Worm (Caenorhabditis elegans) whole organism, young adult: ENCODE data around the gene pkn-1.

ENCODE experiments used
- B0261.1 ChIP-seq: sonication (generic microtip); optimal IDR thresholded peaks from 2 replicates; lab custom pipeline; 2016; ENCODE audit warnings: mild to moderate bottlenecking, missing genetic modification characterization, moderate library complexity, missing compliant biosample characterization
- C17E4.6 ChIP-seq: fragments of 200-800 bp; sonication (Bioruptor generic); IDR thresholded peaks from 2 replicates; pipeline ENCODE4 v1.3.6; 2022; ENCODE audit warnings: missing genetic modification reagents, missing genetic modification characterization, missing compliant biosample characterization
- F23B12.7 ChIP-seq: sonication (generic microtip); optimal IDR thresholded peaks from 2 replicates; lab custom pipeline; 2017; ENCODE audit warnings: missing genetic modification characterization, mild to moderate bottlenecking, missing compliant biosample characterization, antibody characterized with exemption, moderate library complexity; ENCODE audit not compliant: insufficient read depth
- F33H1.4 ChIP-seq: fragments of 200-800 bp; sonication (Bioruptor generic); IDR thresholded peaks from 2 replicates; pipeline ENCODE4 v1.3.6; 2022; ENCODE audit warnings: missing genetic modification reagents, missing genetic modification characterization, missing compliant biosample characterization
- F37B4.10 ChIP-seq: fragments of 200-800 bp; sonication (Bioruptor generic); IDR thresholded peaks from 2 replicates; pipeline ENCODE4 v1.3.6; 2022; ENCODE audit warnings: missing genetic modification characterization, missing compliant biosample characterization
- F49E8.2 ChIP-seq: sonication (generic microtip); optimal IDR thresholded peaks from 3 replicates; lab custom pipeline; 2017; ENCODE audit warnings: missing genetic modification characterization, mild to moderate bottlenecking, missing compliant biosample characterization, antibody characterized with exemption, moderate library complexity; ENCODE audit not compliant: insufficient read depth
- T07F8.4 ChIP-seq: sonication (generic microtip); optimal IDR thresholded peaks from 2 replicates; lab custom pipeline; 2016; ENCODE audit warnings: mild to moderate bottlenecking, missing genetic modification characterization, moderate library complexity, missing compliant biosample characterization
- Y53F4B.3 ChIP-seq: fragments of 200-800 bp; sonication (Bioruptor generic); IDR thresholded peaks from 2 replicates; pipeline ENCODE4 v1.3.6; 2022; ENCODE audit warnings: missing genetic modification reagents, missing genetic modification characterization, missing compliant biosample characterization
- bed-2 ChIP-seq: fragments of 200-800 bp; sonication (Bioruptor generic); IDR thresholded peaks from 2 replicates; pipeline ENCODE4 v1.3.6; 2022; ENCODE audit warnings: missing genetic modification reagents, missing genetic modification characterization, missing compliant biosample characterization
- cebp-1 ChIP-seq, 2 experiments: fragments of 200-800 bp in 1 of 2; sonication (Bioruptor generic) in 1 of 2; sonication (generic microtip) in 1 of 2; IDR thresholded peaks in 1 of 2; optimal IDR thresholded peaks in 1 of 2; 2 replicates each; pipeline versions ENCODE4 v1.3.6 to Lab custom; 2017 to 2022; ENCODE audit warnings: missing compliant biosample characterization in 2 of 2, missing genetic modification characterization in 2 of 2, mild to moderate bottlenecking in 1 of 2, missing genetic modification reagents in 1 of 2, moderate library complexity in 1 of 2
- egrh-3 ChIP-seq: fragments of 200-800 bp; sonication (Bioruptor generic); IDR thresholded peaks from 2 replicates; pipeline ENCODE4 v1.3.6; 2022; ENCODE audit warnings: missing genetic modification reagents, missing genetic modification characterization, missing compliant biosample characterization
- fkh-3 ChIP-seq: sonication (generic microtip); optimal IDR thresholded peaks from 2 replicates; lab custom pipeline; 2016; ENCODE audit warnings: mild to moderate bottlenecking, missing genetic modification characterization, missing compliant biosample characterization
- gei-17 ChIP-seq: fragments of 200-800 bp; sonication (Bioruptor generic); optimal IDR thresholded peaks from 2 replicates; lab custom pipeline; 2018; ENCODE audit warnings: mild to moderate bottlenecking, missing genetic modification characterization, missing compliant biosample characterization
- hmg-20 ChIP-seq: fragments of 200-800 bp; sonication (Bioruptor generic); IDR thresholded peaks from 2 replicates; pipeline ENCODE4 v1.3.6; 2022; ENCODE audit warnings: missing genetic modification reagents, missing genetic modification characterization, missing compliant biosample characterization
- lir-1 ChIP-seq: fragments of 200-800 bp; sonication (Bioruptor generic); conservative IDR thresholded peaks from 2 replicates; pipeline ENCODE4 v1.3.6; 2022; ENCODE audit warnings: missing genetic modification reagents, missing genetic modification characterization, missing compliant biosample characterization
- madf-3 ChIP-seq: fragments of 200-800 bp; sonication (Bioruptor generic); IDR thresholded peaks from 2 replicates; pipeline ENCODE4 v1.3.6; 2022; ENCODE audit warnings: missing genetic modification reagents, missing genetic modification characterization, missing compliant biosample characterization
- madf-6 ChIP-seq: fragments of 200-800 bp; sonication (Bioruptor generic); IDR thresholded peaks from 2 replicates; pipeline ENCODE4 v1.3.6; 2022; ENCODE audit warnings: missing genetic modification reagents, missing genetic modification characterization, missing compliant biosample characterization
- mxl-1 ChIP-seq: sonication (generic microtip); optimal IDR thresholded peaks from 2 replicates; lab custom pipeline; 2016; ENCODE audit warnings: missing genetic modification characterization, missing compliant biosample characterization
- nfyb-1 ChIP-seq: fragments of 200-800 bp; sonication (Bioruptor generic); IDR thresholded peaks from 2 replicates; pipeline ENCODE4 v1.3.6; 2022; ENCODE audit warnings: missing genetic modification reagents, missing genetic modification characterization, missing compliant biosample characterization
- nhr-179 ChIP-seq: sonication (generic microtip); optimal IDR thresholded peaks from 2 replicates; lab custom pipeline; 2016; ENCODE audit warnings: mild to moderate bottlenecking, missing genetic modification characterization, missing compliant biosample characterization
- pbrm-1 ChIP-seq: fragments of 200-800 bp; sonication (Bioruptor generic); IDR thresholded peaks from 2 replicates; pipeline ENCODE4 v1.3.6; 2022; ENCODE audit warnings: missing genetic modification reagents, missing genetic modification characterization, missing compliant biosample characterization
- pha-4 ChIP-seq: fragments of 150-350 bp; sonication (generic microtip); optimal IDR thresholded peaks from 2 replicates; lab custom pipeline; 2014; ENCODE audit warnings: missing biosample characterization, missing genetic modification reagents, missing genetic modification characterization
- repo-1 ChIP-seq: sonication (generic microtip); optimal IDR thresholded peaks from 2 replicates; lab custom pipeline; 2017; ENCODE audit warnings: mild to moderate bottlenecking, missing genetic modification characterization, missing compliant biosample characterization
- somi-1 ChIP-seq: fragments of 200-800 bp; sonication (Bioruptor generic); optimal IDR thresholded peaks from 2 replicates; lab custom pipeline; 2018; ENCODE audit warnings: mild to moderate bottlenecking, missing genetic modification characterization, missing compliant biosample characterization
- tlf-1 ChIP-seq: fragments of 200-800 bp; sonication (Bioruptor generic); optimal IDR thresholded peaks from 2 replicates; lab custom pipeline; 2018; ENCODE audit warnings: mild to moderate bottlenecking, missing genetic modification characterization, missing compliant biosample characterization
- unc-130 ChIP-seq: sonication (generic microtip); optimal IDR thresholded peaks from 2 replicates; lab custom pipeline; 2016; ENCODE audit warnings: missing genetic modification reagents, missing genetic modification characterization, missing compliant biosample characterization
- zfh-2 ChIP-seq: fragments of 200-800 bp; sonication (Bioruptor generic); conservative IDR thresholded peaks from 2 replicates; pipeline ENCODE4 v1.3.6; 2022; ENCODE audit warnings: missing genetic modification reagents, missing genetic modification characterization, missing compliant biosample characterization
- zim-3 ChIP-seq: sonication (generic microtip); optimal IDR thresholded peaks from 2 replicates; lab custom pipeline; 2017; ENCODE audit warnings: mild to moderate bottlenecking, missing genetic modification characterization, moderate library complexity, missing compliant biosample characterization
- ztf-22 ChIP-seq: fragments of 200-800 bp; sonication (Bioruptor generic); optimal IDR thresholded peaks from 2 replicates; lab custom pipeline; 2018; ENCODE audit warnings: mild to moderate bottlenecking, missing genetic modification characterization, moderate library complexity, missing compliant biosample characterization
- ztf-6 ChIP-seq: fragments of 200-800 bp; sonication (Bioruptor generic); IDR thresholded peaks from 2 replicates; pipeline ENCODE4 v1.3.6; 2022; ENCODE audit warnings: missing genetic modification reagents, missing genetic modification characterization, missing compliant biosample characterization

pkn-1 gene

ce11 chrX:10422714-10423113 is 25.7 kb downstream of the pkn-1 start:
- TF ChIP-seq madf-6 (GFP tag; lab: Robert Waterston, UW) (no peak), T07F8.4 (tag; lab: Kevin White, UChicago) (no peak), tlf-1 (no peak), C17E4.6 (no peak)
- TF ChIP-seq, all 124 proteins: peak for 0

ce11 chrX:10424744-10425143 is 27.7 kb downstream of the pkn-1 start:
- TF ChIP-seq F37B4.10 (GFP tag; lab: Robert Waterston, UW) (no peak), madf-6 (GFP tag; lab: Robert Waterston, UW) (no peak), zfh-2 (GFP tag; lab: Robert Waterston, UW) (peak; percentile 63), pbrm-1 (GFP tag; lab: Robert Waterston, UW) (no peak), F33H1.4 (GFP tag; lab: Robert Waterston, UW) (no peak), somi-1 (GFP tag; lab: Kevin White, UChicago) (no peak)

ce11 chrX:10428109-10428508 is 31.1 kb downstream of the pkn-1 start:
- TF ChIP-seq cebp-1 (GFP tag; IDR thresholded peaks at IDR 0.05; lab: Robert Waterston, UW) (peak; percentile 58; the same call in 1 of the 2 replicates), cebp-1 (tag; optimal IDR thresholded peaks at IDR 0.05; lab: Kevin White, UChicago) (peak; percentile 90), mxl-1 (tag; lab: Kevin White, UChicago) (no peak)

- TF ChIP-seq madf-6 (GFP tag; lab: Robert Waterston, UW) (no peak), unc-130 (GFP tag; lab: Kevin White, UChicago) (no peak)
These were observed 31.5 kb downstream of the pkn-1 start, which contains the start of gene mig-15 for ce11 chrX:10428557-10428956. Gene mig-15 (minus strand): TSS chrX:10428657.

- TF ChIP-seq repo-1 (tag; lab: Kevin White, UChicago) (no peak), nhr-179 (tag; lab: Kevin White, UChicago) (no peak), nfyb-1 (GFP tag; lab: Robert Waterston, UW) (no peak), egrh-3 (GFP tag; lab: Robert Waterston, UW) (no peak), F49E8.2 (tag; lab: Kevin White, UChicago) (no peak), ztf-6 (GFP tag; lab: Robert Waterston, UW) (no peak), B0261.1 (tag; lab: Kevin White, UChicago) (no peak), lir-1 (GFP tag; lab: Robert Waterston, UW) (no peak), ztf-22 (GFP tag; lab: Kevin White, UChicago) (no peak), F23B12.7 (tag; lab: Kevin White, UChicago) (no peak), zim-3 (tag; lab: Kevin White, UChicago) (no peak), pha-4 (no peak), bed-2 (GFP tag; lab: Robert Waterston, UW) (no peak), hmg-20 (GFP tag; lab: Robert Waterston, UW) (no peak), gei-17 (GFP tag; lab: Kevin White, UChicago) (no peak), fkh-3 (no peak), Y53F4B.3 (GFP tag; lab: Robert Waterston, UW) (no peak), mxl-1 (tag; lab: Kevin White, UChicago) (no peak), madf-3 (GFP tag; lab: Robert Waterston, UW) (no peak)
These were observed 32.2 kb downstream of the pkn-1 start for ce11 chrX:10429203-10429602.
